Fruit fly (Drosophila melanogaster): ENCODE data around the gene CG17350.

- TF ChIP-seq Sin3A (optimal IDR thresholded peaks at IDR 0.05) (no peak), h (optimal IDR thresholded peaks at IDR 0.05) (no peak), psq (optimal IDR thresholded peaks at IDR 0.05) (no peak), Myc (optimal IDR thresholded peaks at IDR 0.05) (no peak)
Measured at dm6 chr2L:19333972-19334371, 46.8 kb upstream of the CG17350 start.

Data from Kc167 (cell line).